Worm (Caenorhabditis elegans) whole organism, L3 larva: ENCODE measurements around the gene fcho-1.

ENCODE experiments used
- aly-2 ChIP-seq: fragments of 150-350 bp; optimal IDR thresholded peaks from 2 replicates; lab custom pipeline; 2014; ENCODE audit warnings: missing biosample characterization, missing genetic modification characterization
- daf-12 ChIP-seq: fragments of 150-350 bp; optimal IDR thresholded peaks from 2 replicates; lab custom pipeline; 2014; ENCODE audit warnings: missing biosample characterization, missing genetic modification reagents, missing genetic modification characterization
- jun-1 ChIP-seq: fragments of 150-350 bp; optimal IDR thresholded peaks from 2 replicates; lab custom pipeline; 2014; ENCODE audit warnings: missing biosample characterization, missing genetic modification reagents, missing genetic modification characterization
- mml-1 ChIP-seq: fragments of 150-350 bp; sonication (generic microtip); optimal IDR thresholded peaks from 3 replicates; lab custom pipeline; 2014; ENCODE audit warnings: missing biosample characterization, missing genetic modification characterization
- nhr-12 ChIP-seq: fragments of 150-350 bp; optimal IDR thresholded peaks from 2 replicates; lab custom pipeline; 2014; ENCODE audit warnings: missing biosample characterization, missing genetic modification characterization
- pha-4 ChIP-seq: fragments of 150-350 bp; optimal IDR thresholded peaks from 2 replicates; lab custom pipeline; 2014; ENCODE audit warnings: missing biosample characterization, missing genetic modification reagents, missing genetic modification characterization
- snpc-4 ChIP-seq: fragments of 150-350 bp; optimal IDR thresholded peaks from 2 replicates; lab custom pipeline; 2014; ENCODE audit warnings: missing biosample characterization, missing genetic modification characterization

DNA sequence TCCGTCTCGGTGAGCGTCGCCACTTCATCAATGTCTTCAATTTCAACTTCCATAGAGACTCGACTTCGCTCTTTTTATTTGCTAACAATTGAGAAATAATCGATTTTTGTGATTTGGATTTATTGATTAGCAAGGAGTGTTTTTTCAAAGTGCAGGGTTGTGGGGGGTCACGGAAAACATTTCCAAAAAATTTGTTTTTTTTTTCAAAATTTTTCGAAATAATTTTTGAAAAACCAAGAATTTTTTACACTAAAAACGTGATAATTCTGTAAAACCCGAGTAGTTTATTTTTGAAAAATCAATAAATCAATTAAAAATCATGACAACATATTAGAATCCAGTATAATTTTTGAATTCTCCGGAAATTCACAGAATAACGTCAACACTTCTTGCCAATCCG lies 34.9 kb upstream of the fcho-1 start, which contains the start of gene Y57G7A.5:
- no peak for TF ChIP-seq aly-2 (tag; lab: Kevin White, UChicago)
- no peak for TF ChIP-seq jun-1 (tag; lab: Kevin White, UChicago)
- TF ChIP-seq snpc-4 (tag; lab: Kevin White, UChicago), result no peak
- no peak for TF ChIP-seq mml-1
- no peak for TF ChIP-seq pha-4 (tag; lab: Kevin White, UChicago)
- no peak for TF ChIP-seq daf-12 (tag; lab: Kevin White, UChicago)
- TF ChIP-seq nhr-12 (tag; lab: Kevin White, UChicago), result no peak
